Fruit fly (Drosophila melanogaster) whole organism, embryonic: ENCODE measurements around the gene smash.

Experiments used
- Atf-2 ChIP-seq: fragments of 200-800 bp; sonication (Bioruptor generic); optimal IDR thresholded peaks from 2 replicates; lab custom pipeline; 2016; ENCODE audit warnings: missing biosample characterization, missing genetic modification characterization
- Atf6 ChIP-seq: fragments of 200-800 bp; sonication (Bioruptor generic); IDR thresholded peaks from 2 replicates; pipeline ENCODE4 v1.3.6; 2022; ENCODE audit warnings: missing biosample characterization, missing genetic modification characterization
- Bdp1 ChIP-seq: fragments of 200-800 bp; sonication (Bioruptor generic); optimal IDR thresholded peaks from 3 replicates; lab custom pipeline; 2016; ENCODE audit warnings: missing biosample characterization, missing genetic modification characterization
- BtbVII ChIP-seq: fragments of 200-800 bp; sonication (Bioruptor generic); optimal IDR thresholded peaks from 3 replicates; lab custom pipeline; 2017; ENCODE audit warnings: missing biosample characterization, mild to moderate bottlenecking, missing genetic modification characterization
- CG10959 ChIP-seq: fragments of 200-800 bp; sonication (Bioruptor generic); IDR thresholded peaks from 2 replicates; pipeline ENCODE4 v1.3.6; 2022; ENCODE audit warnings: missing biosample characterization, missing genetic modification characterization
- CG10979 ChIP-seq: fragments of 200-800 bp; sonication (Bioruptor generic); optimal IDR thresholded peaks from 2 replicates; lab custom pipeline; 2018; ENCODE audit warnings: missing biosample characterization, mild to moderate bottlenecking, missing genetic modification characterization, moderate library complexity
- CG11560 ChIP-seq: fragments of 200-800 bp; sonication (Bioruptor generic); IDR thresholded peaks from 3 replicates; pipeline ENCODE4 v1.3.6; 2022; ENCODE audit warnings: missing biosample characterization, missing genetic modification characterization
- CG12744 ChIP-seq: fragments of 200-800 bp; sonication (Bioruptor generic); optimal IDR thresholded peaks from 2 replicates; lab custom pipeline; 2016; ENCODE audit warnings: missing biosample characterization, missing genetic modification characterization
- CG14050 ChIP-seq: fragments of 200-800 bp; sonication (Bioruptor generic); IDR thresholded peaks from 3 replicates; pipeline ENCODE4 v1.3.6; 2022; ENCODE audit warnings: missing biosample characterization, missing genetic modification characterization
- CG14860 ChIP-seq: fragments of 200-800 bp; sonication (Bioruptor generic); IDR thresholded peaks from 3 replicates; pipeline ENCODE4 v1.3.6; 2022; ENCODE audit warnings: missing biosample characterization, missing genetic modification characterization; ENCODE audit not compliant: partially characterized antibody
- CG17359 ChIP-seq: fragments of 200-800 bp; sonication (Bioruptor generic); optimal IDR thresholded peaks from 3 replicates; lab custom pipeline; 2018; ENCODE audit warnings: missing biosample characterization, mild to moderate bottlenecking, missing genetic modification characterization, moderate library complexity
- CG18599 ChIP-seq: fragments of 200-800 bp; sonication (Bioruptor generic); optimal IDR thresholded peaks from 3 replicates; lab custom pipeline; 2017; ENCODE audit warnings: missing biosample characterization, missing genetic modification characterization, mild to moderate bottlenecking, moderate library complexity, missing genetic modification reagents
- CG2120 ChIP-seq: fragments of 200-800 bp; sonication (Bioruptor generic); optimal IDR thresholded peaks from 3 replicates; lab custom pipeline; 2016; ENCODE audit warnings: missing biosample characterization, missing genetic modification characterization
- CG30403 ChIP-seq: fragments of 200-800 bp; sonication (Bioruptor generic); optimal IDR thresholded peaks from 3 replicates; lab custom pipeline; 2016; ENCODE audit warnings: missing biosample characterization, missing genetic modification characterization
- CG31224 ChIP-seq: fragments of 200-800 bp; sonication (Bioruptor generic); IDR thresholded peaks from 2 replicates; pipeline ENCODE4 v1.3.6; 2022; ENCODE audit warnings: missing biosample characterization, missing genetic modification characterization
- CG34224 ChIP-seq: fragments of 200-800 bp; sonication (Bioruptor generic); IDR thresholded peaks from 3 replicates; pipeline ENCODE4 v1.3.6; 2022; ENCODE audit warnings: missing biosample characterization, missing genetic modification characterization; ENCODE audit not compliant: partially characterized antibody
- CG4360 ChIP-seq: fragments of 200-800 bp; sonication (Bioruptor generic); IDR thresholded peaks from 2 replicates; pipeline ENCODE4 v1.3.6; 2022; ENCODE audit warnings: missing biosample characterization, missing genetic modification characterization
- CG5245 ChIP-seq: fragments of 200-800 bp; sonication (Bioruptor generic); optimal IDR thresholded peaks from 3 replicates; lab custom pipeline; 2016; ENCODE audit warnings: missing biosample characterization, missing genetic modification characterization
- CG6175 ChIP-seq: fragments of 200-800 bp; sonication (Bioruptor generic); IDR thresholded peaks from 3 replicates; pipeline ENCODE4 v1.3.6; 2022; ENCODE audit warnings: missing biosample characterization, missing genetic modification characterization
- CG6854 ChIP-seq: fragments of 200-800 bp; sonication (Bioruptor generic); optimal IDR thresholded peaks from 3 replicates; lab custom pipeline; 2017; ENCODE audit warnings: missing biosample characterization, mild to moderate bottlenecking, missing genetic modification characterization
- CG8359 ChIP-seq: fragments of 200-800 bp; sonication (Bioruptor generic); optimal IDR thresholded peaks from 2 replicates; lab custom pipeline; 2017; ENCODE audit warnings: missing biosample characterization, mild to moderate bottlenecking, missing genetic modification characterization, borderline replicate concordance
- CHES-1-like ChIP-seq: fragments of 200-800 bp; sonication (Bioruptor generic); optimal IDR thresholded peaks from 2 replicates; lab custom pipeline; 2016; ENCODE audit warnings: missing biosample characterization, missing genetic modification characterization
- Dll ChIP-seq: fragments of 200-800 bp; sonication (Bioruptor generic); IDR thresholded peaks from 4 replicates; pipeline ENCODE4 v1.3.6; 2022; ENCODE audit warnings: missing biosample characterization, missing genetic modification characterization; ENCODE audit not compliant: partially characterized antibody
- Doc3 ChIP-seq: fragments of 200-800 bp; sonication (Bioruptor generic); IDR thresholded peaks from 3 replicates; pipeline ENCODE4 v1.3.6; 2022; ENCODE audit warnings: missing biosample characterization, missing genetic modification characterization; ENCODE audit not compliant: partially characterized antibody
- H2.0 ChIP-seq: fragments of 200-800 bp; sonication (Bioruptor generic); IDR thresholded peaks from 2 replicates; pipeline ENCODE4 v1.3.6; 2022; ENCODE audit warnings: missing biosample characterization, missing genetic modification characterization
- HLH3B ChIP-seq: fragments of 200-800 bp; sonication (Bioruptor generic); IDR thresholded peaks from 2 replicates; pipeline ENCODE4 v1.3.6; 2022; ENCODE audit warnings: missing biosample characterization, missing genetic modification characterization
- HLH4C ChIP-seq: fragments of 200-800 bp; sonication (Bioruptor generic); IDR thresholded peaks from 3 replicates; pipeline ENCODE4 v1.3.6; 2022; ENCODE audit warnings: missing biosample characterization, missing genetic modification characterization; ENCODE audit not compliant: partially characterized antibody
- Kr ChIP-seq: fragments of 200-800 bp; sonication (Bioruptor generic); optimal IDR thresholded peaks from 2 replicates; lab custom pipeline; 2017; ENCODE audit warnings: missing biosample characterization, mild to moderate bottlenecking, missing genetic modification characterization
- Max ChIP-seq: fragments of 200-800 bp; sonication (Bioruptor generic); optimal IDR thresholded peaks from 2 replicates; lab custom pipeline; 2016; ENCODE audit warnings: missing biosample characterization, mild to moderate bottlenecking, missing genetic modification characterization
- Nf-YB ChIP-seq: fragments of 200-800 bp; sonication (Bioruptor generic); optimal IDR thresholded peaks from 3 replicates; lab custom pipeline; 2019; ENCODE audit warnings: missing biosample characterization, mild to moderate bottlenecking, missing genetic modification characterization, moderate library complexity
- TFAM ChIP-seq: fragments of 200-800 bp; sonication (Bioruptor generic); optimal IDR thresholded peaks from 2 replicates; lab custom pipeline; 2017; ENCODE audit warnings: missing biosample characterization, missing genetic modification characterization, inconsistent platforms
- ase ChIP-seq: fragments of 200-800 bp; sonication (Bioruptor generic); IDR thresholded peaks from 3 replicates; pipeline ENCODE4 v1.3.6; 2022; ENCODE audit warnings: missing biosample characterization, missing genetic modification characterization
- bigmax ChIP-seq: fragments of 200-800 bp; sonication (Bioruptor generic); optimal IDR thresholded peaks from 2 replicates; lab custom pipeline; 2018; ENCODE audit warnings: missing biosample characterization, mild to moderate bottlenecking, missing genetic modification characterization
- cas ChIP-seq: fragments of 200-800 bp; sonication (Bioruptor generic); IDR thresholded peaks from 2 replicates; pipeline ENCODE4 v1.3.6; 2022; ENCODE audit warnings: missing biosample characterization, missing genetic modification characterization
- cato ChIP-seq: fragments of 200-800 bp; sonication (Bioruptor generic); optimal IDR thresholded peaks from 2 replicates; lab custom pipeline; 2016; ENCODE audit warnings: missing biosample characterization, missing genetic modification characterization, borderline replicate concordance
- ems ChIP-seq: fragments of 200-800 bp; sonication (Bioruptor generic); optimal IDR thresholded peaks from 3 replicates; lab custom pipeline; 2016; ENCODE audit warnings: missing biosample characterization, missing genetic modification characterization
- gcm ChIP-seq: fragments of 200-800 bp; sonication (Bioruptor generic); optimal IDR thresholded peaks from 2 replicates; lab custom pipeline; 2019; ENCODE audit warnings: missing biosample characterization, mild to moderate bottlenecking, missing genetic modification characterization, moderate library complexity
- grau ChIP-seq: fragments of 200-800 bp; optimal IDR thresholded peaks from 3 replicates; lab custom pipeline; 2019; ENCODE audit warnings: missing biosample characterization, mild to moderate bottlenecking, missing genetic modification characterization, moderate library complexity
- hkb ChIP-seq, 2 experiments: fragments of 200-800 bp in 1 of 2; fragments of >200 bp in 1 of 2; sonication (Bioruptor generic) in 1 of 2; IDR thresholded peaks in 1 of 2; optimal IDR thresholded peaks in 1 of 2; 2 replicates each; pipeline versions ENCODE4 v1.3.6 to Lab custom; 2017 to 2022; ENCODE audit warnings: missing biosample characterization in 1 of 2, missing genetic modification characterization in 1 of 2
- klu ChIP-seq: fragments of 200-800 bp; sonication (Bioruptor generic); IDR thresholded peaks from 2 replicates; pipeline ENCODE4 v1.3.6; 2022; ENCODE audit warnings: missing biosample characterization, missing genetic modification characterization
- lab ChIP-seq: fragments of 200-800 bp; sonication (Bioruptor generic); optimal IDR thresholded peaks from 3 replicates; lab custom pipeline; 2017; ENCODE audit warnings: missing biosample characterization, missing genetic modification characterization, mild to moderate bottlenecking, moderate library complexity, missing genetic modification reagents
- maf-S ChIP-seq: fragments of 200-800 bp; sonication (Bioruptor generic); optimal IDR thresholded peaks from 2 replicates; lab custom pipeline; 2016; ENCODE audit warnings: missing biosample characterization, missing genetic modification characterization
- psq ChIP-seq: fragments of 200-800 bp; sonication (Bioruptor generic); optimal IDR thresholded peaks from 2 replicates; lab custom pipeline; 2017; ENCODE audit warnings: missing biosample characterization, missing genetic modification characterization
- ro ChIP-seq: fragments of 200-800 bp; sonication (Bioruptor generic); IDR thresholded peaks from 2 replicates; pipeline ENCODE4 v1.3.6; 2022; ENCODE audit warnings: missing biosample characterization, missing genetic modification characterization
- sens-2 ChIP-seq: fragments of 200-800 bp; sonication (Bioruptor generic); IDR thresholded peaks from 2 replicates; pipeline ENCODE4 v1.3.6; 2022; ENCODE audit warnings: missing biosample characterization, missing genetic modification characterization
- sisA ChIP-seq: fragments of 200-800 bp; sonication (Bioruptor generic); IDR thresholded peaks from 2 replicates; pipeline ENCODE4 v1.3.6; 2022; ENCODE audit warnings: missing biosample characterization, missing genetic modification characterization
- vvl ChIP-seq: fragments of 200-800 bp; sonication (Bioruptor generic); IDR thresholded peaks from 2 replicates; pipeline ENCODE4 v1.3.6; 2022; ENCODE audit warnings: missing biosample characterization, missing genetic modification characterization
- wek ChIP-seq: fragments of 200-800 bp; sonication (Bioruptor generic); optimal IDR thresholded peaks from 3 replicates; lab custom pipeline; 2018; ENCODE audit warnings: missing biosample characterization, mild to moderate bottlenecking, missing genetic modification characterization, moderate library complexity
- z ChIP-seq: fragments of 200-800 bp; sonication (Bioruptor generic); IDR thresholded peaks from 3 replicates; pipeline ENCODE4 v1.3.6; 2022; ENCODE audit warnings: missing biosample characterization, missing genetic modification characterization
- zen ChIP-seq: fragments of 200-800 bp; sonication (Bioruptor generic); optimal IDR thresholded peaks from 3 replicates; lab custom pipeline; 2018; ENCODE audit warnings: missing biosample characterization, mild to moderate bottlenecking, missing genetic modification characterization, moderate library complexity

Gene smash

dm6 chr3R:4713775-4714360, 54.5 kb downstream of the smash start, which contains the start of gene eIF3f1 (continued):
- TF ChIP-seq hkb (optimal IDR thresholded peaks at IDR 0.05; lab: Kevin White, UChicago) (no peak), hkb (GFP tag; IDR thresholded peaks at IDR 0.05; lab: Robert Waterston, UW) (0 out of 2 replicates have a peak, but pooled peaks have one; percentile 6), H2.0 (GFP tag; lab: Robert Waterston, UW) (no peak), CG11560 (tag; lab: Robert Waterston, UW) (no peak), ems (GFP tag; lab: Kevin White, UChicago) (no peak), CG4360 (peak; percentile 60), CG8359 (GFP tag; lab: Kevin White, UChicago) (no peak), HLH4C (GFP tag; lab: Robert Waterston, UW) (peak; percentile 99), TFAM (no peak), Kr (GFP tag; lab: Kevin White, UChicago) (no peak), Nf-YB (GFP tag; lab: Kevin White, UChicago) (no peak), Atf-2 (GFP tag; lab: Kevin White, UChicago) (no peak), klu (peak; percentile 98), CG12744 (GFP tag; lab: Kevin White, UChicago) (no peak), CG5245 (GFP tag; lab: Kevin White, UChicago) (no peak), Max (peak; percentile 63), grau (tag; lab: Kevin White, UChicago) (no peak), CHES-1-like (GFP tag; lab: Kevin White, UChicago) (no peak), psq (GFP tag; lab: Kevin White, UChicago) (no peak), CG6854 (GFP tag; lab: Kevin White, UChicago) (no peak), wek (no peak), Atf6 (peak; percentile 40; the same call in 1 of the 2 replicates), Dll (peak; percentile 98), ro (GFP tag; lab: Robert Waterston, UW) (no peak), CG14860 (GFP tag; lab: Robert Waterston, UW) (peak; percentile 98), CG31224 (GFP tag; lab: Robert Waterston, UW) (no peak), CG10959 (GFP tag; lab: Robert Waterston, UW) (no peak), CG10979 (peak; percentile 2), HLH3B (GFP tag; lab: Robert Waterston, UW) (no peak), bigmax (GFP tag; lab: Kevin White, UChicago) (no peak), cas (no peak), CG30403 (GFP tag; lab: Kevin White, UChicago) (peak; percentile 3), CG17359 (tag; lab: Kevin White, UChicago) (no peak), CG2120 (GFP tag; lab: Kevin White, UChicago) (peak; percentile 23), CG18599 (GFP tag; lab: Kevin White, UChicago) (no peak), BtbVII (GFP tag; lab: Kevin White, UChicago) (no peak), cato (no peak), CG6175 (GFP tag; lab: Robert Waterston, UW) (no peak), Doc3 (peak; percentile 96), lab (no peak), Bdp1 (no peak), maf-S (GFP tag; lab: Kevin White, UChicago) (peak; percentile 15), sisA (GFP tag; lab: Robert Waterston, UW) (no peak), zen (tag; lab: Kevin White, UChicago) (peak; percentile 12), sens-2 (GFP tag; lab: Robert Waterston, UW) (no peak), z (GFP tag; lab: Robert Waterston, UW) (no peak), CG34224 (GFP tag; lab: Robert Waterston, UW) (peak; percentile 99), ase (GFP tag; lab: Robert Waterston, UW) (no peak), gcm (no peak), CG14050 (no peak), vvl (GFP tag; lab: Robert Waterston, UW) (peak; percentile 83)
